Worm (Caenorhabditis elegans) whole organism, L1 larva: ENCODE measurements around the gene cyn-9.
A peak's percentile ranks its signal among the peaks of the same experiment; 100 is the strongest.

Experiments
- C16A3.4 ChIP-seq: fragments of 150-350 bp; optimal IDR thresholded peaks from 2 replicates; lab custom pipeline; 2014; ENCODE audit warnings: missing biosample characterization, missing genetic modification characterization
- C34B4.2 ChIP-seq: sonication (generic microtip); optimal IDR thresholded peaks from 2 replicates; lab custom pipeline; 2017; ENCODE audit warnings: mild to moderate bottlenecking, missing genetic modification characterization, missing compliant biosample characterization
- aha-1 ChIP-seq: fragments of 150-350 bp; optimal IDR thresholded peaks from 2 replicates; lab custom pipeline; 2014; ENCODE audit warnings: missing biosample characterization, missing genetic modification characterization
- aly-2 ChIP-seq: fragments of 150-350 bp; optimal IDR thresholded peaks from 2 replicates; lab custom pipeline; 2014; ENCODE audit warnings: missing biosample characterization, missing genetic modification characterization
- ama-1 ChIP-seq: fragments of 150-350 bp; optimal IDR thresholded peaks from 2 replicates; lab custom pipeline; 2014
- blmp-1 ChIP-seq: fragments of 150-350 bp; optimal IDR thresholded peaks from 2 replicates; lab custom pipeline; 2014; ENCODE audit warnings: missing biosample characterization, missing genetic modification characterization
- ceh-63 ChIP-seq: fragments of 200-800 bp; sonication (Bioruptor generic); optimal IDR thresholded peaks from 2 replicates; lab custom pipeline; 2018; ENCODE audit warnings: mild to moderate bottlenecking, missing genetic modification characterization, missing compliant biosample characterization
- ceh-90 ChIP-seq: sonication (generic microtip); optimal IDR thresholded peaks from 2 replicates; lab custom pipeline; 2016; ENCODE audit warnings: missing genetic modification characterization, missing compliant biosample characterization
- dpl-1 ChIP-seq, 3 experiments: fragments of 150-350 bp in 2 of 3; sonication (generic microtip) in 1 of 3; optimal IDR thresholded peaks; 2 replicates each; lab custom pipeline; 2014 to 2017; ENCODE audit warnings: missing biosample characterization in 3 of 3, missing genetic modification characterization in 3 of 3, missing genetic modification reagents in 3 of 3
- efl-1 ChIP-seq, 4 experiments: fragments of 150-350 bp; optimal IDR thresholded peaks in 3 of 4; peaks in 1 of 4; 1 replicate in 1 of 4; 2 replicates in 3 of 4; lab custom pipeline; 2014; ENCODE audit warnings: missing biosample characterization in 2 of 4, missing genetic modification characterization in 2 of 4, missing genetic modification reagents in 2 of 4
- elt-3 ChIP-seq, 6 experiments: fragments of 150-350 bp in 1 of 6; sonication (generic microtip); optimal IDR thresholded peaks; 2 replicates each; lab custom pipeline; 2017 to 2018; ENCODE audit warnings: missing biosample characterization in 6 of 6, missing genetic modification characterization in 6 of 6, inconsistent platforms in 1 of 6
- hlh-17 ChIP-seq: fragments of 200-800 bp; sonication (Bioruptor generic); optimal IDR thresholded peaks from 2 replicates; lab custom pipeline; 2018; ENCODE audit warnings: missing genetic modification characterization, mild to moderate bottlenecking, missing compliant biosample characterization, moderate library complexity, borderline replicate concordance
- hlh-4 ChIP-seq: sonication (generic microtip); optimal IDR thresholded peaks from 2 replicates; lab custom pipeline; 2016; ENCODE audit warnings: mild to moderate bottlenecking, missing genetic modification characterization, missing compliant biosample characterization
- irx-1 ChIP-seq: sonication (generic microtip); optimal IDR thresholded peaks from 2 replicates; lab custom pipeline; 2016; ENCODE audit warnings: missing genetic modification characterization, missing compliant biosample characterization
- isw-1 ChIP-seq: fragments of 200-800 bp; sonication (Bioruptor generic); IDR thresholded peaks from 2 replicates; pipeline ENCODE4 v1.3.6; 2022; ENCODE audit warnings: missing genetic modification characterization, missing compliant biosample characterization
- lin-13 ChIP-seq: fragments of 150-350 bp; optimal IDR thresholded peaks from 2 replicates; lab custom pipeline; 2014; ENCODE audit warnings: missing biosample characterization, missing genetic modification reagents, missing genetic modification characterization
- lin-35 ChIP-seq, 2 experiments: fragments of 150-350 bp; optimal IDR thresholded peaks; 2 replicates each; lab custom pipeline; 2014; ENCODE audit warnings: missing biosample characterization in 2 of 2, missing genetic modification characterization in 2 of 2, missing genetic modification reagents in 2 of 2
- lir-3 ChIP-seq: sonication (generic microtip); optimal IDR thresholded peaks from 2 replicates; lab custom pipeline; 2016; ENCODE audit warnings: mild to moderate bottlenecking, missing genetic modification characterization, moderate library complexity, missing compliant biosample characterization; ENCODE audit not compliant: poor library complexity
- lsy-2 ChIP-seq, 2 experiments: fragments of 150-350 bp; optimal IDR thresholded peaks; 2 replicates each; lab custom pipeline; 2014; ENCODE audit warnings: missing biosample characterization in 2 of 2, missing genetic modification characterization in 2 of 2
- mab-9 ChIP-seq: fragments of 200-800 bp; sonication (Bioruptor generic); IDR thresholded peaks from 2 replicates; pipeline ENCODE4 v1.3.6; 2022; ENCODE audit warnings: missing genetic modification reagents, missing genetic modification characterization, missing compliant biosample characterization
- mef-2 ChIP-seq: fragments of 150-350 bp; optimal IDR thresholded peaks from 2 replicates; lab custom pipeline; 2014; ENCODE audit warnings: missing biosample characterization, missing genetic modification characterization
- mep-1 ChIP-seq: fragments of 150-350 bp; optimal IDR thresholded peaks from 2 replicates; lab custom pipeline; 2014; ENCODE audit warnings: missing biosample characterization, missing genetic modification characterization
- nhr-20 ChIP-seq: sonication (generic microtip); optimal IDR thresholded peaks from 2 replicates; lab custom pipeline; 2016; ENCODE audit warnings: mild to moderate bottlenecking, missing genetic modification characterization, missing compliant biosample characterization
- nhr-84 ChIP-seq: sonication (generic microtip); optimal IDR thresholded peaks from 2 replicates; lab custom pipeline; 2017; ENCODE audit warnings: missing biosample characterization, missing genetic modification characterization
- nhr-85 ChIP-seq: sonication (generic microtip); peaks from one replicate; lab custom pipeline; 2016; ENCODE audit warnings: missing genetic modification characterization, inconsistent platforms, missing compliant biosample characterization
- pag-3 ChIP-seq: sonication (generic microtip); optimal IDR thresholded peaks from 2 replicates; lab custom pipeline; 2017; ENCODE audit warnings: missing genetic modification characterization, mild to moderate bottlenecking, missing compliant biosample characterization, antibody characterized with exemption, borderline replicate concordance; ENCODE audit not compliant: insufficient read depth
- pqm-1 ChIP-seq: sonication (generic microtip); optimal IDR thresholded peaks from 3 replicates; lab custom pipeline; 2017; ENCODE audit warnings: missing biosample characterization, missing genetic modification characterization
- rnt-1 ChIP-seq: sonication (generic microtip); optimal IDR thresholded peaks from 2 replicates; lab custom pipeline; 2016; ENCODE audit warnings: mild to moderate bottlenecking, missing genetic modification characterization, moderate library complexity, missing compliant biosample characterization
- snpc-4 ChIP-seq: fragments of 150-350 bp; optimal IDR thresholded peaks from 2 replicates; lab custom pipeline; 2014; ENCODE audit warnings: missing biosample characterization, missing genetic modification characterization
- snu-23 ChIP-seq: sonication (generic microtip); optimal IDR thresholded peaks from 2 replicates; lab custom pipeline; 2016; ENCODE audit warnings: missing genetic modification characterization, missing compliant biosample characterization
- sptf-1 ChIP-seq: fragments of 150-350 bp; optimal IDR thresholded peaks from 2 replicates; lab custom pipeline; 2014; ENCODE audit warnings: missing biosample characterization, missing genetic modification characterization
- sup-37 ChIP-seq: fragments of 200-800 bp; sonication (Bioruptor generic); optimal IDR thresholded peaks from 2 replicates; lab custom pipeline; 2018; ENCODE audit warnings: mild to moderate bottlenecking, missing genetic modification characterization, missing compliant biosample characterization
- unc-30 ChIP-seq: sonication (generic microtip); optimal IDR thresholded peaks from 2 replicates; lab custom pipeline; 2017; ENCODE audit warnings: missing biosample characterization, missing genetic modification characterization
- unc-86 ChIP-seq: sonication (generic microtip); optimal IDR thresholded peaks from 2 replicates; lab custom pipeline; 2016; ENCODE audit warnings: missing genetic modification characterization, missing compliant biosample characterization
- xbp-1 ChIP-seq: sonication (generic microtip); optimal IDR thresholded peaks from 2 replicates; lab custom pipeline; 2016; ENCODE audit warnings: missing genetic modification characterization, missing compliant biosample characterization
- zip-4 ChIP-seq: fragments of 200-800 bp; sonication (Bioruptor generic); optimal IDR thresholded peaks from 2 replicates; lab custom pipeline; 2018; ENCODE audit warnings: mild to moderate bottlenecking, missing genetic modification characterization, moderate library complexity, missing compliant biosample characterization
- ztf-11 ChIP-seq, 2 experiments: sonication (generic microtip); optimal IDR thresholded peaks; 2 replicates each; lab custom pipeline; 2016 to 2017; ENCODE audit warnings: missing genetic modification characterization in 2 of 2, missing biosample characterization in 1 of 2, missing compliant biosample characterization in 1 of 2
- ztf-4 ChIP-seq: fragments of 150-350 bp; optimal IDR thresholded peaks from 2 replicates; lab custom pipeline; 2014; ENCODE audit warnings: missing biosample characterization, missing genetic modification characterization

The cyn-9 gene

DNA sequence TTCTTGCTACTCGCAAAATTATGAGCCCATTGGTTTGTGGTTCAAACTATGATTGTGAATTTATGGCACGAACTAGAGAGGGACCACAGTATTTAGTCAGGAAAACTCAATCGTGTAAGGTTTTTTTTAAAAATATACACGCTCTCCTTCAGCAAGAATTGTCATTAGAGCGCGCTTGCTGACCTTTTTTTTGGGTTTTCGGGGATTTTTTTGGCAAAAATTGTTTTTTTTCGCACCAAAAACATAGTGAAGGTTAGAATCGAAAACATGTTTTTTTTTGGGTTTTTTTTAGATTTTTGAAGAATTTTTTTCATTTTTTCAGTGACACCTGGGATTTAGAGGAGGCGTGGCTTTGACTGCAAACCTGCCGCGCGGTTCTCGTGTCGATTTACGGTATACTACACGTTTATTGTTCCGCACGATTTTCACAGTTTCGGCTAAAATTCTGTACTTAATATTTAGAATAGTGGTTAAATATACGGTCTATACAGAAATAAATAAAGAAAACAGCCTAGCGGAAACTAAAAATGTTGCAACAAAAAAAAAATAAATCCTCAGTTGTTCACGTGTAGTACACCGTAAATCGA is 16.7 kb upstream of the cyn-9 start:
- TF ChIP-seq pqm-1, result no peak
- peak in 1 of 2 experiments; percentile 11 for TF ChIP-seq efl-1 (optimal IDR thresholded peaks at IDR 0.05; lab: Kevin White, UChicago)
- no peak for TF ChIP-seq efl-1 (GFP tag; optimal IDR thresholded peaks at IDR 0.05 in 1 of 2; lab: Kevin White, UChicago)

DNA sequence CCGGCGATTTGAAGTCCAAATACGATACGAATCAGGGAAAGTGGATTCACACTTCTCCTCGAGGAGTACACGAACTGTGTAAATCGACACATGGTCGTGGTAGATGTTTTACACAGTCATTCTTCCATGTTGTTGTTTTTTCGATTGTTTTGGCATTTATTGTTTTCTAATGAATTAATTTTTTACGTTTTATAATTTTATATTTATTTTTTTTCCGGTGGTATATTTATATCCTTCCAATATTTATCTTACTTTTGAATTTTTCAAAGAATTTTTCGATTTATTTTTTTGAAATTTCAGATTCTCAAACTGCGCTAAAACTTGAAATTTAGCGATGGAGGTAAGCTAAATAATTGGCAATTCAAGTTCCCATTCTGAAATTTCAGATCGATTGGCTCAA is 13.7 kb upstream of the cyn-9 start, which contains the start of gene nrde-1:
Gene nrde-1, plus strand, starts transcription at position 301 of the 400 bp plus-strand sequence.
- TF ChIP-seq lir-3 (tag; lab: Kevin White, UChicago) (no peak), nhr-85 (tag; lab: Kevin White, UChicago) (peak; percentile 42)

DNA sequence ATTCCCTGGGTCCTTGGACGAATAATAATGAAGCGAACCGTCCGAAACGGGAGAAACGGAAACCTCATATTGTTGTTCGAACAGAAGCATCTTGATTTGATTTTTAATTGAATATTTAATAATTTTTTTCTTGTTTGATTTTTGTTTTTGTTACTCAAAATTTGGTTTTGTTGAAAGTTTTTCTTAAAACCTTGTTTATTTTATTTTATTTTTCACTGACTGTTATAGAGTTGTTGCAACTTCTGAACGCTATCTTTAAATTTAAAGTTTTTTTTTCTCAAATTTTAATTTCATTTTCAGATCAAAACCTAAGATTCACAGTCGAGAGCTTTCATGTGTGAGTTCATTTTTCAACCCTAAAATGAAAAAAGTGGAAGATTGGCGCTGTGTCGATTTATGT is 9.6 kb upstream of the cyn-9 start, which contains the start of gene alkb-8:
Gene alkb-8, plus strand, starts transcription at position 301 of the 400 bp plus-strand sequence.
- TF ChIP-seq blmp-1 (tag; lab: Kevin White, UChicago) (no peak), mep-1 (tag; lab: Kevin White, UChicago) (no peak), C34B4.2 (tag; lab: Kevin White, UChicago) (no peak), elt-3 (tag; optimal IDR thresholded peaks at IDR 0.05; lab: Kevin White, UChicago) (no peak), dpl-1 (GFP tag; optimal IDR thresholded peaks at IDR 0.05; lab: Kevin White, UChicago) (no peak), sup-37 (GFP tag; lab: Kevin White, UChicago) (no peak), hlh-17 (no peak), lin-13 (GFP tag; lab: Kevin White, UChicago) (no peak), pag-3 (tag; lab: Kevin White, UChicago) (no peak), sptf-1 (no peak), aly-2 (tag; lab: Kevin White, UChicago) (no peak), hlh-4 (tag; lab: Kevin White, UChicago) (no peak), nhr-84 (tag; lab: Kevin White, UChicago) (no peak), isw-1 (GFP tag; lab: Robert Waterston, UW) (no peak), irx-1 (tag; lab: Kevin White, UChicago) (no peak), zip-4 (no peak), unc-86 (tag; lab: Kevin White, UChicago) (no peak), mab-9 (GFP tag; lab: Robert Waterston, UW) (no peak), lin-35 (GFP tag; optimal IDR thresholded peaks at IDR 0.05; lab: Kevin White, UChicago) (no peak), ceh-63 (GFP tag; lab: Kevin White, UChicago) (no peak)

DNA sequence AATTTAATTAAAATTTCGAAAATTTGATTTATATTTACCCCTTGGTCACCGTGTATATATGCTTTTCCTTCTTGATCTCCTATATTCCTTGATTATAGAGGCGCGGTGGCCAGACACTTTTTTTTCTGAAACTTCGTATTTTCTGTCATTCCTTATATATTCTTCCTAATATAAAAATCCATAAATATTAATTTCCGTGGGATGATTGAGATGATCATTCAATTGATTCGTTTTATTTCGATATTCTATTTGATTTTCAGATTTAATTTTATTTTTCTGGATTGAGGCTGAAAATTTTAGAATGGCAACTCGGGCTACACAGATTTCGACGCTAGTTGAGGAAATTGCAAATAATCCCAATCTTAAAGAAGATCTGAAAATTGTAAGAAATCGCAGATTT is 7.1 kb upstream of the cyn-9 start, which contains the start of gene dph-1:
Gene dph-1, plus strand, starts transcription at position 301 of the 400 bp plus-strand sequence.
- no peak for TF ChIP-seq xbp-1 (tag; lab: Kevin White, UChicago)
- TF ChIP-seq hlh-4 (tag; lab: Kevin White, UChicago), result no peak
- TF ChIP-seq ztf-4 (tag; lab: Kevin White, UChicago), result no peak
- TF ChIP-seq ztf-11 (tag; optimal IDR thresholded peaks at IDR 0.05; lab: Kevin White, UChicago), result no peak
- no peak for TF ChIP-seq mef-2 (tag; lab: Kevin White, UChicago)
- TF ChIP-seq snu-23 (GFP tag; lab: Kevin White, UChicago), result no peak
- TF ChIP-seq ceh-63 (GFP tag; lab: Kevin White, UChicago), result no peak
- no peak for TF ChIP-seq pag-3 (tag; lab: Kevin White, UChicago)
- TF ChIP-seq dpl-1 (GFP tag; optimal IDR thresholded peaks at IDR 0.05; lab: Kevin White, UChicago), result no peak
- TF ChIP-seq ama-1 (lab: Kevin White, UChicago), result no peak
- no peak for TF ChIP-seq rnt-1 (tag; lab: Kevin White, UChicago)
- no peak for TF ChIP-seq snpc-4 (tag; lab: Kevin White, UChicago)
- TF ChIP-seq unc-86 (tag; lab: Kevin White, UChicago), result no peak
- no peak for TF ChIP-seq C16A3.4 (tag; lab: Kevin White, UChicago)
- no peak for TF ChIP-seq ceh-90
- TF ChIP-seq nhr-20, result no peak
- TF ChIP-seq lsy-2 (tag; optimal IDR thresholded peaks at IDR 0.05; lab: Kevin White, UChicago), result no peak
- no peak for TF ChIP-seq aha-1
- no peak for TF ChIP-seq unc-30 (tag; lab: Kevin White, UChicago)
